Worm (Caenorhabditis elegans): ENCODE results near the gene cut-2.

cut-2 gene

ce11 chrV:13421697-13422096 lies 6.9 kb downstream of the cut-2 start:
- TF ChIP-seq nhr-43 (tag; optimal IDR thresholded peaks at IDR 0.05; ENCODE audit: poor library complexity, severe bottlenecking), result no peak
- TF ChIP-seq nfya-1 (tag; optimal IDR thresholded peaks at IDR 0.05; ENCODE audit: insufficient read depth), result no peak
- TF ChIP-seq pqm-1 (tag; optimal IDR thresholded peaks at IDR 0.05), result peak; percentile 96
- no peak for TF ChIP-seq eor-1 (tag; optimal IDR thresholded peaks at IDR 0.05)
- TF ChIP-seq jun-1 (tag; optimal IDR thresholded peaks at IDR 0.05), result peak; percentile 18
- TF ChIP-seq snpc-4 (tag; optimal IDR thresholded peaks at IDR 0.05), result no peak
- no peak for TF ChIP-seq tbx-2 (tag; optimal IDR thresholded peaks at IDR 0.05)
- TF ChIP-seq unc-62 (GFP tag; optimal IDR thresholded peaks at IDR 0.05), result no peak
- no peak for TF ChIP-seq ceh-82 (tag; optimal IDR thresholded peaks at IDR 0.05)
- no peak for TF ChIP-seq ZK546.5 (tag; optimal IDR thresholded peaks at IDR 0.05)
- no peak for TF ChIP-seq ceh-16 (tag; optimal IDR thresholded peaks at IDR 0.05)
- TF ChIP-seq skn-1 (tag; optimal IDR thresholded peaks at IDR 0.05), result no peak
- no peak for TF ChIP-seq fos-1 (tag; optimal IDR thresholded peaks at IDR 0.05)
- TF ChIP-seq elt-2 (tag; optimal IDR thresholded peaks at IDR 0.05), result peak; percentile 91
- no peak for TF ChIP-seq hmg-11 (tag; optimal IDR thresholded peaks at IDR 0.05)
- no peak for TF ChIP-seq nhr-11 (tag; optimal IDR thresholded peaks at IDR 0.05)

ce11 chrV:13423045-13423444 lies 8.3 kb downstream of the cut-2 start, which contains the start of gene srv-9:
Gene srv-9 (minus strand): TSS chrV:13423145.
- no peak for TF ChIP-seq mml-1 (tag; optimal IDR thresholded peaks at IDR 0.05)
- TF ChIP-seq fos-1 (tag; optimal IDR thresholded peaks at IDR 0.05), result no peak
- no peak for TF ChIP-seq ceh-9 (tag; optimal IDR thresholded peaks at IDR 0.05)
- TF ChIP-seq mdl-1 (tag; optimal IDR thresholded peaks at IDR 0.05), result no peak
- TF ChIP-seq pha-4 (tag; optimal IDR thresholded peaks at IDR 0.05), result no peak
- no peak for TF ChIP-seq ztf-4 (tag; optimal IDR thresholded peaks at IDR 0.05)
- TF ChIP-seq elt-3 (tag; optimal IDR thresholded peaks at IDR 0.05), result no peak
- TF ChIP-seq jun-1 (tag; optimal IDR thresholded peaks at IDR 0.05), result no peak
- no peak for TF ChIP-seq R02D3.7 (tag; optimal IDR thresholded peaks at IDR 0.05)
- TF ChIP-seq nhr-25 (tag; optimal IDR thresholded peaks at IDR 0.05), result no peak
- TF ChIP-seq tbx-2 (tag; optimal IDR thresholded peaks at IDR 0.05), result no peak
- TF ChIP-seq ceh-16 (tag; optimal IDR thresholded peaks at IDR 0.05), result no peak
- TF ChIP-seq nhr-76 (tag; optimal IDR thresholded peaks at IDR 0.05), result no peak
- TF ChIP-seq fkh-10 (GFP tag; optimal IDR thresholded peaks at IDR 0.05), result no peak
- TF ChIP-seq nhr-67 (tag; optimal IDR thresholded peaks at IDR 0.05), result no peak
- no peak for TF ChIP-seq nfya-1 (tag; optimal IDR thresholded peaks at IDR 0.05; ENCODE audit: insufficient read depth)

ce11 chrV:13423608-13424007 lies 8.9 kb downstream of the cut-2 start, which contains the start of gene srv-10:
Gene srv-10 (plus strand): TSS chrV:13423908.
- no peak for TF ChIP-seq lin-15B (tag; optimal IDR thresholded peaks at IDR 0.05)
- TF ChIP-seq ceh-9 (tag; optimal IDR thresholded peaks at IDR 0.05), result no peak
- TF ChIP-seq nhr-25 (tag; optimal IDR thresholded peaks at IDR 0.05), result no peak
- no peak for TF ChIP-seq fos-1 (tag; optimal IDR thresholded peaks at IDR 0.05)
- TF ChIP-seq eor-1 (tag; optimal IDR thresholded peaks at IDR 0.05), result no peak
- TF ChIP-seq nhr-11 (tag; optimal IDR thresholded peaks at IDR 0.05), result no peak
- TF ChIP-seq daf-12 (tag; optimal IDR thresholded peaks at IDR 0.05), result no peak
- TF ChIP-seq elt-2 (tag; optimal IDR thresholded peaks at IDR 0.05), result no peak

- TF ChIP-seq fkh-2 (tag; optimal IDR thresholded peaks at IDR 0.05), result no peak
- no peak for TF ChIP-seq tbx-2 (tag; optimal IDR thresholded peaks at IDR 0.05)
- TF ChIP-seq egl-5 (tag; optimal IDR thresholded peaks at IDR 0.05), result no peak
- no peak for TF ChIP-seq nhr-67 (tag; optimal IDR thresholded peaks at IDR 0.05)
- no peak for TF ChIP-seq nhr-25 (tag; optimal IDR thresholded peaks at IDR 0.05)
- TF ChIP-seq hmg-11 (tag; optimal IDR thresholded peaks at IDR 0.05), result no peak
- no peak for TF ChIP-seq ama-1 (optimal IDR thresholded peaks at IDR 0.05)
- no peak for TF ChIP-seq unc-62 (GFP tag; optimal IDR thresholded peaks at IDR 0.05)
- no peak for TF ChIP-seq ceh-28 (tag; optimal IDR thresholded peaks at IDR 0.05)
- no peak for TF ChIP-seq ceh-82 (tag; optimal IDR thresholded peaks at IDR 0.05)
- TF ChIP-seq sea-2 (GFP tag; optimal IDR thresholded peaks at IDR 0.05), result no peak
- TF ChIP-seq lin-39 (tag; optimal IDR thresholded peaks at IDR 0.05), result no peak
- no peak for TF ChIP-seq nhr-23 (tag; optimal IDR thresholded peaks at IDR 0.05)
- TF ChIP-seq mdl-1 (tag; optimal IDR thresholded peaks at IDR 0.05), result no peak
- TF ChIP-seq ztf-11 (tag; optimal IDR thresholded peaks at IDR 0.05), result no peak
- no peak for TF ChIP-seq ZK546.5 (tag; optimal IDR thresholded peaks at IDR 0.05)
- no peak for TF ChIP-seq nhr-237 (tag; optimal IDR thresholded peaks at IDR 0.05)
- no peak for TF ChIP-seq lsy-12 (tag; optimal IDR thresholded peaks at IDR 0.05)
- no peak for TF ChIP-seq fkh-10 (GFP tag; optimal IDR thresholded peaks at IDR 0.05)
- TF ChIP-seq ceh-9 (tag; optimal IDR thresholded peaks at IDR 0.05), result no peak
Measured at ce11 chrV:13426764-13427163, 12.0 kb downstream of the cut-2 start, which contains the start of gene srd-18. Gene srd-18 (minus strand): TSS chrV:13426864.

Data from whole organism, L3 larva.